Worm (Caenorhabditis elegans): ENCODE results near the gene ddo-2.

- TF ChIP-seq W03F9.2 (tag; optimal IDR thresholded peaks at IDR 0.05) = no peak
- TF ChIP-seq him-1 (tag; optimal IDR thresholded peaks at IDR 0.05) = no peak
These were observed 20.6 kb downstream of the ddo-2 start, which contains the start of gene F18E3.12 for ce11 chrV:7414909-7415308.

Data from whole organism, L4/young adult.